Worm (Caenorhabditis elegans) whole organism, L4 larva: ENCODE data around the gene nhr-10.

Source experiments
- F10B5.3 ChIP-seq: sonication (generic microtip); optimal IDR thresholded peaks from 2 replicates; lab custom pipeline; 2016; ENCODE audit warnings: mild to moderate bottlenecking, missing genetic modification characterization, missing compliant biosample characterization
- F26F4.8 ChIP-seq: fragments of 200-800 bp; sonication (Bioruptor generic); conservative IDR thresholded peaks from 2 replicates; pipeline ENCODE4 v1.3.6; 2022; ENCODE audit warnings: missing genetic modification characterization, missing compliant biosample characterization
- F37D6.2 ChIP-seq: sonication (generic microtip); optimal IDR thresholded peaks from 2 replicates; lab custom pipeline; 2016; ENCODE audit warnings: mild to moderate bottlenecking, missing genetic modification characterization, missing compliant biosample characterization
- F49E8.2 ChIP-seq: sonication (generic microtip); optimal IDR thresholded peaks from 2 replicates; lab custom pipeline; 2016; ENCODE audit warnings: missing compliant biosample characterization, mild to moderate bottlenecking, missing genetic modification characterization, borderline replicate concordance
- T20F7.1 ChIP-seq: fragments of 200-800 bp; sonication (Bioruptor generic); optimal IDR thresholded peaks from 2 replicates; lab custom pipeline; 2018; ENCODE audit warnings: mild to moderate bottlenecking, missing genetic modification characterization, missing compliant biosample characterization
- T26A8.4 ChIP-seq: fragments of 200-800 bp; sonication (Bioruptor generic); IDR thresholded peaks from 2 replicates; pipeline ENCODE4 v1.3.6; 2022; ENCODE audit warnings: missing genetic modification characterization, missing compliant biosample characterization
- Y48G9A.11 ChIP-seq: fragments of 200-800 bp; sonication (Bioruptor generic); IDR thresholded peaks from 2 replicates; pipeline ENCODE4 v1.3.6; 2022; ENCODE audit warnings: missing genetic modification reagents, missing genetic modification characterization, missing compliant biosample characterization
- aha-1 ChIP-seq: fragments of 150-350 bp; peaks from one replicate; lab custom pipeline; 2014; ENCODE audit warnings: missing biosample characterization, missing genetic modification characterization
- attf-4 ChIP-seq: sonication (generic microtip); optimal IDR thresholded peaks from 3 replicates; lab custom pipeline; 2017; ENCODE audit warnings: missing biosample characterization, missing genetic modification characterization
- ceh-20 ChIP-seq: fragments of 200-800 bp; sonication (Bioruptor generic); IDR thresholded peaks from 2 replicates; pipeline ENCODE4 v1.3.6; 2022; ENCODE audit warnings: missing genetic modification reagents, missing genetic modification characterization, missing compliant biosample characterization
- ceh-82 ChIP-seq: sonication (generic microtip); optimal IDR thresholded peaks from 2 replicates; lab custom pipeline; 2017; ENCODE audit warnings: missing biosample characterization, missing genetic modification characterization
- ces-1 ChIP-seq: fragments of 150-350 bp; sonication (generic microtip); optimal IDR thresholded peaks from 4 replicates; lab custom pipeline; 2014; ENCODE audit warnings: missing biosample characterization, missing genetic modification reagents, missing genetic modification characterization
- cey-2 ChIP-seq: sonication (generic microtip); optimal IDR thresholded peaks from 3 replicates; lab custom pipeline; 2017; ENCODE audit warnings: missing genetic modification characterization, mild to moderate bottlenecking, missing compliant biosample characterization, antibody characterized with exemption, borderline replicate concordance; ENCODE audit not compliant: insufficient read depth
- daf-16 ChIP-seq, 3 experiments: sonication (generic microtip); optimal IDR thresholded peaks; 2 replicates each; lab custom pipeline; 2016 to 2017; ENCODE audit warnings: missing genetic modification characterization in 3 of 3, missing genetic modification reagents in 3 of 3, mild to moderate bottlenecking in 2 of 3, missing compliant biosample characterization in 2 of 3, missing biosample characterization in 1 of 3, moderate library complexity in 1 of 3
- daf-19 ChIP-seq: fragments of 200-800 bp; sonication (Bioruptor generic); conservative IDR thresholded peaks from 2 replicates; pipeline ENCODE4 v1.3.6; 2022; ENCODE audit warnings: missing genetic modification characterization, missing compliant biosample characterization
- dmd-6 ChIP-seq: fragments of 200-800 bp; sonication (Bioruptor generic); IDR thresholded peaks from 2 replicates; pipeline ENCODE4 v1.3.6; 2022; ENCODE audit warnings: missing genetic modification reagents, missing genetic modification characterization, missing compliant biosample characterization
- dve-1 ChIP-seq: sonication (generic microtip); optimal IDR thresholded peaks from 2 replicates; lab custom pipeline; 2017; ENCODE audit warnings: antibody characterized with exemption, mild to moderate bottlenecking, missing genetic modification characterization, missing compliant biosample characterization; ENCODE audit not compliant: insufficient read depth
- egl-27 ChIP-seq: sonication (generic microtip); optimal IDR thresholded peaks from 3 replicates; lab custom pipeline; 2017; ENCODE audit warnings: missing biosample characterization, missing genetic modification reagents, missing genetic modification characterization
- fos-1 ChIP-seq: fragments of 150-350 bp; optimal IDR thresholded peaks from 2 replicates; lab custom pipeline; 2014; ENCODE audit warnings: missing biosample characterization, missing genetic modification characterization
- hlh-11 ChIP-seq: fragments of 200-800 bp; sonication (Bioruptor generic); optimal IDR thresholded peaks from 2 replicates; lab custom pipeline; 2018; ENCODE audit warnings: mild to moderate bottlenecking, missing genetic modification characterization, missing compliant biosample characterization
- jun-1 ChIP-seq: fragments of 150-350 bp; optimal IDR thresholded peaks from 2 replicates; lab custom pipeline; 2014; ENCODE audit warnings: missing biosample characterization, missing genetic modification reagents, missing genetic modification characterization
- lim-7 ChIP-seq: fragments of 200-800 bp; sonication (Bioruptor generic); IDR thresholded peaks from 2 replicates; pipeline ENCODE4 v1.3.6; 2022; ENCODE audit warnings: missing genetic modification characterization, missing compliant biosample characterization
- lin-1 ChIP-seq: fragments of 200-800 bp; sonication (Bioruptor generic); IDR thresholded peaks from 2 replicates; pipeline ENCODE4 v1.3.6; 2022; ENCODE audit warnings: missing genetic modification reagents, missing genetic modification characterization, missing compliant biosample characterization
- lin-13 ChIP-seq: fragments of 150-350 bp; optimal IDR thresholded peaks from 2 replicates; lab custom pipeline; 2014; ENCODE audit warnings: missing biosample characterization, missing genetic modification reagents, missing genetic modification characterization
- lin-38 ChIP-seq: fragments of 200-800 bp; sonication (Bioruptor generic); IDR thresholded peaks from 2 replicates; pipeline ENCODE4 v1.3.6; 2022; ENCODE audit warnings: missing genetic modification reagents, missing genetic modification characterization, missing compliant biosample characterization
- madf-9 ChIP-seq: fragments of 200-800 bp; sonication (Bioruptor generic); conservative IDR thresholded peaks from 2 replicates; pipeline ENCODE4 v1.3.6; 2022; ENCODE audit warnings: missing genetic modification reagents, missing genetic modification characterization, missing compliant biosample characterization
- mdt-29 ChIP-seq: fragments of 200-800 bp; sonication (Bioruptor generic); IDR thresholded peaks from 2 replicates; pipeline ENCODE4 v1.3.6; 2022; ENCODE audit warnings: missing genetic modification reagents, missing genetic modification characterization, missing compliant biosample characterization
- nhr-25 ChIP-seq: sonication (generic microtip); optimal IDR thresholded peaks from 2 replicates; lab custom pipeline; 2017; ENCODE audit warnings: missing genetic modification characterization, mild to moderate bottlenecking, missing compliant biosample characterization, antibody characterized with exemption, moderate library complexity, borderline replicate concordance; ENCODE audit not compliant: insufficient read depth
- nhr-28 ChIP-seq: fragments of 150-350 bp; optimal IDR thresholded peaks from 2 replicates; lab custom pipeline; 2014; ENCODE audit warnings: missing biosample characterization, missing genetic modification characterization
- nhr-76 ChIP-seq: fragments of 150-350 bp; optimal IDR thresholded peaks from 2 replicates; lab custom pipeline; 2014; ENCODE audit warnings: missing biosample characterization, missing genetic modification characterization
- pqm-1 ChIP-seq: sonication (generic microtip); optimal IDR thresholded peaks from 2 replicates; lab custom pipeline; 2017; ENCODE audit warnings: missing biosample characterization, missing genetic modification characterization
- rbr-2 ChIP-seq: sonication (generic microtip); optimal IDR thresholded peaks from 2 replicates; lab custom pipeline; 2016; ENCODE audit warnings: missing genotype, missing genetic modification characterization, missing compliant biosample characterization
- saeg-2 ChIP-seq: fragments of 200-800 bp; sonication (Bioruptor generic); IDR thresholded peaks from 2 replicates; pipeline ENCODE4 v1.3.6; 2022; ENCODE audit warnings: missing genetic modification reagents, missing genetic modification characterization, missing compliant biosample characterization
- skn-1 ChIP-seq: fragments of 150-350 bp; optimal IDR thresholded peaks from 2 replicates; lab custom pipeline; 2014; ENCODE audit warnings: missing biosample characterization, missing genetic modification characterization
- snpc-1.2 ChIP-seq: fragments of 200-800 bp; sonication (Bioruptor generic); IDR thresholded peaks from 2 replicates; pipeline ENCODE4 v1.3.6; 2022; ENCODE audit warnings: missing genetic modification reagents, missing genetic modification characterization, missing compliant biosample characterization
- spr-1 ChIP-seq: sonication (generic microtip); optimal IDR thresholded peaks from 2 replicates; lab custom pipeline; 2016; ENCODE audit warnings: mild to moderate bottlenecking, missing genetic modification characterization, missing compliant biosample characterization
- unc-130 ChIP-seq: sonication (generic microtip); optimal IDR thresholded peaks from 2 replicates; lab custom pipeline; 2016; ENCODE audit warnings: missing genetic modification reagents, missing genetic modification characterization, missing compliant biosample characterization
- zag-1 ChIP-seq: fragments of 150-350 bp; optimal IDR thresholded peaks from 2 replicates; lab custom pipeline; 2014; ENCODE audit warnings: missing biosample characterization, missing genetic modification characterization
- zip-2 ChIP-seq: fragments of 150-350 bp; optimal IDR thresholded peaks from 2 replicates; lab custom pipeline; 2014; ENCODE audit warnings: missing biosample characterization, missing genetic modification characterization
- ztf-11 ChIP-seq: fragments of 150-350 bp; optimal IDR thresholded peaks from 2 replicates; lab custom pipeline; 2014; ENCODE audit warnings: missing biosample characterization, missing genetic modification characterization

Gene nhr-10

DNA sequence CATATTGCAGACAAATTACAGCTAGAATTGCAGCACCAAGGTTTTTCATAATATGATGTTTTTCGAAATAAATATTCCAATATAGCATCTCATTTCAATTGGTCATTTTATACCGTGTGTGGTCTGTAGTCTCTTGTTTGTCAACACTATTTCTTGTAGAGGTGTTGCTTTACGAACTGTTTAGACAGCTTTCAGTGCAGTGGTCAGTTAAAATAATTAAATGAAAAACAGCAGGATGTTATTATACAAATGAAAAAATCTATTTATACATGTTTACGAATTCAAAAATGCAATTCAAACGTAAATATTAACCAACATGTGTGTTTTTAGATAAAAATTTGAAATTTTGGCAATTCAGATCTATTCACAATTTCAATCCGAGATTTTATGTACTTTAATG, 3.4 kb downstream of the nhr-10 start, which contains the start of gene B0280.7:
Gene B0280.7, minus strand, starts transcription at position 101 of the 400 bp plus-strand sequence.
- TF ChIP-seq nhr-76 (tag; lab: Kevin White, UChicago) (no peak), lim-7 (GFP tag; lab: Robert Waterston, UW) (no peak), jun-1 (tag; lab: Kevin White, UChicago) (no peak), saeg-2 (GFP tag; lab: Robert Waterston, UW) (no peak), dmd-6 (no peak), fos-1 (tag; lab: Kevin White, UChicago) (no peak), cey-2 (tag; lab: Kevin White, UChicago) (no peak), zag-1 (tag; lab: Kevin White, UChicago) (no peak), rbr-2 (no peak), F37D6.2 (tag; lab: Kevin White, UChicago) (no peak), spr-1 (tag; lab: Kevin White, UChicago) (no peak), attf-4 (tag; lab: Kevin White, UChicago) (no peak), ztf-11 (tag; lab: Kevin White, UChicago) (no peak), T20F7.1 (GFP tag; lab: Kevin White, UChicago) (no peak), ces-1 (GFP tag; lab: Kevin White, UChicago) (no peak), F10B5.3 (no peak), lin-13 (GFP tag; lab: Kevin White, UChicago) (no peak), daf-19 (GFP tag; lab: Robert Waterston, UW) (no peak), F49E8.2 (tag; lab: Kevin White, UChicago) (no peak)

- TF ChIP-seq skn-1 (tag; lab: Kevin White, UChicago) (no peak), hlh-11 (tag; lab: Kevin White, UChicago) (peak; percentile 9), aha-1 (tag; lab: Kevin White, UChicago) (peak; percentile 82), F49E8.2 (tag; lab: Kevin White, UChicago) (no peak), pqm-1 (peak; percentile 77), dve-1 (peak; percentile 33), zip-2 (tag; lab: Kevin White, UChicago) (no peak), nhr-28 (tag; lab: Kevin White, UChicago) (peak; percentile 30), daf-16 (GFP tag; optimal IDR thresholded peaks at IDR 0.05; lab: Kevin White, UChicago) (no peak), daf-16 (tag; optimal IDR thresholded peaks at IDR 0.05; lab: Kevin White, UChicago) (peak; percentile 49), dmd-6 (peak; percentile 24; the same call in 1 of the 2 replicates), mdt-29 (GFP tag; lab: Robert Waterston, UW) (no peak)
- TF ChIP-seq, all 104 proteins: peak for 7
Observed at ce11 chrIII:7107965-7108364, 7.3 kb downstream of the nhr-10 start, which contains the start of gene odd-1. odd-1 (plus strand) TSS chrIII:7108313.

- TF ChIP-seq nhr-25 (tag; lab: Kevin White, UChicago): no peak
- TF ChIP-seq pqm-1: peak; percentile 62
- no peak for TF ChIP-seq madf-9 (GFP tag; lab: Robert Waterston, UW)
- no peak for TF ChIP-seq daf-16 (GFP tag; optimal IDR thresholded peaks at IDR 0.05; lab: Kevin White, UChicago)
- TF ChIP-seq daf-16 (tag; optimal IDR thresholded peaks at IDR 0.05; lab: Kevin White, UChicago): peak; percentile 85
- peak; percentile 14; the same call in 1 of the 2 replicates for TF ChIP-seq dmd-6
- TF ChIP-seq zip-2 (tag; lab: Kevin White, UChicago): no peak
- TF ChIP-seq nhr-28 (tag; lab: Kevin White, UChicago): peak; percentile 14
- TF ChIP-seq ceh-20: no peak
- TF ChIP-seq hlh-11 (tag; lab: Kevin White, UChicago): peak; percentile 57
- 0 out of 2 replicates have a peak, but pooled peaks have one; percentile 21 for TF ChIP-seq lin-1 (GFP tag; lab: Robert Waterston, UW)
- TF ChIP-seq T26A8.4: no peak
Observed at ce11 chrIII:7106854-7107253, 8.4 kb downstream of the nhr-10 start.

- TF ChIP-seq egl-27 (tag; lab: Kevin White, UChicago) (no peak), zip-2 (tag; lab: Kevin White, UChicago) (no peak), unc-130 (GFP tag; lab: Kevin White, UChicago) (peak; percentile 96), F26F4.8 (no peak), lin-38 (GFP tag; lab: Robert Waterston, UW) (peak; percentile 90), F49E8.2 (tag; lab: Kevin White, UChicago) (peak; percentile 82), Y48G9A.11 (GFP tag; lab: Robert Waterston, UW) (peak; percentile 86), snpc-1.2 (peak; percentile 39; the same call in 1 of the 2 replicates), nhr-28 (tag; lab: Kevin White, UChicago) (no peak), ceh-82 (tag; lab: Kevin White, UChicago) (no peak)
Observed at ce11 chrIII:7103940-7104440, 11.2 kb downstream of the nhr-10 start, which contains the start of gene cpg-2. cpg-2 (minus strand) TSS chrIII:7103990.
